Worm (Caenorhabditis elegans) whole organism, midembryonic: Measurements from ENCODE around the gene dhhc-5.
A peak's percentile ranks its signal among the peaks of the same experiment; 100 is the strongest.

Experiments used
- flt-1 ChIP-seq: fragments of 200-800 bp; sonication (Bioruptor generic); IDR thresholded peaks from 2 replicates; pipeline ENCODE4 v1.3.6; 2022; ENCODE audit warnings: missing genetic modification characterization, missing compliant biosample characterization
- ztf-29 ChIP-seq: fragments of 200-800 bp; sonication (Bioruptor generic); IDR thresholded peaks from 2 replicates; pipeline ENCODE4 v1.3.6; 2022; ENCODE audit warnings: missing genetic modification reagents, missing genetic modification characterization, missing compliant biosample characterization

- no peak for TF ChIP-seq ztf-29 (GFP tag; lab: Robert Waterston, UW)
- 0 out of 2 replicates have a peak, but pooled peaks have one; percentile 39 for TF ChIP-seq flt-1
Observed at ce11 chrIII:6888497-6888896, 39.6 kb upstream of the dhhc-5 start.
